Worm (Caenorhabditis elegans): Measurements from ENCODE around the gene C45G9.4.

The C45G9.4 gene

ce11 chrIII:5112399-5112798, 49.9 kb downstream of the C45G9.4 start:
- TF ChIP-seq ztf-11 (tag; optimal IDR thresholded peaks at IDR 0.05) (no peak), lin-39 (tag; optimal IDR thresholded peaks at IDR 0.05) (no peak), mdl-1 (tag; optimal IDR thresholded peaks at IDR 0.05) (no peak), ZK546.5 (tag; optimal IDR thresholded peaks at IDR 0.05) (no peak), mbf-1 (tag; optimal IDR thresholded peaks at IDR 0.05) (no peak), sma-9 (GFP tag; optimal IDR thresholded peaks at IDR 0.05) (no peak), sma-9 (tag; optimal IDR thresholded peaks at IDR 0.05) (no peak), zag-1 (tag; optimal IDR thresholded peaks at IDR 0.05) (no peak), F13H6.1 (tag; optimal IDR thresholded peaks at IDR 0.05) (no peak), egl-27 (tag; optimal IDR thresholded peaks at IDR 0.05) (no peak), elt-1 (tag; optimal IDR thresholded peaks at IDR 0.05) (no peak)

- TF ChIP-seq skn-1 (tag; optimal IDR thresholded peaks at IDR 0.05) (no peak), fos-1 (tag; optimal IDR thresholded peaks at IDR 0.05) (peak; percentile 44)
Observed at ce11 chrIII:5112998-5113397, 50.5 kb downstream of the C45G9.4 start.
